Fruit fly (Drosophila melanogaster) whole organism, embryonic: ENCODE results near the gene CG43707.

ENCODE experiments used
- Bgb ChIP-seq: fragments of 200-800 bp; sonication (Bioruptor generic); IDR thresholded peaks from 2 replicates; pipeline ENCODE4 v1.3.6; 2022; ENCODE audit warnings: missing biosample characterization, missing genetic modification characterization; ENCODE audit not compliant: partially characterized antibody
- Bteb2 ChIP-seq: fragments of 200-800 bp; sonication (Bioruptor generic); optimal IDR thresholded peaks from 2 replicates; lab custom pipeline; 2016; ENCODE audit warnings: missing biosample characterization, missing genetic modification characterization
- CG10147 ChIP-seq: fragments of 200-800 bp; sonication (Bioruptor generic); optimal IDR thresholded peaks from 2 replicates; lab custom pipeline; 2019; ENCODE audit warnings: missing biosample characterization, mild to moderate bottlenecking, missing genetic modification characterization, moderate library complexity
- CG10462 ChIP-seq: fragments of 200-800 bp; sonication (Bioruptor generic); optimal IDR thresholded peaks from 2 replicates; lab custom pipeline; 2016; ENCODE audit warnings: missing biosample characterization, missing genetic modification characterization
- CG12155 ChIP-seq: fragments of 200-800 bp; sonication (Bioruptor generic); optimal IDR thresholded peaks from 3 replicates; lab custom pipeline; 2016; ENCODE audit warnings: missing biosample characterization, missing genetic modification characterization
- CG13424 ChIP-seq: fragments of 200-800 bp; sonication (Bioruptor generic); optimal IDR thresholded peaks from 2 replicates; lab custom pipeline; 2019; ENCODE audit warnings: missing biosample characterization, mild to moderate bottlenecking, missing genetic modification characterization, moderate library complexity
- CG14710 ChIP-seq: fragments of 200-800 bp; sonication (Bioruptor generic); optimal IDR thresholded peaks from 3 replicates; lab custom pipeline; 2019; ENCODE audit warnings: missing biosample characterization, mild to moderate bottlenecking, missing genetic modification characterization, moderate library complexity
- CG17912 ChIP-seq: fragments of 200-800 bp; sonication (Bioruptor generic); optimal IDR thresholded peaks from 2 replicates; lab custom pipeline; 2018; ENCODE audit warnings: missing biosample characterization, mild to moderate bottlenecking, missing genetic modification characterization
- CG18011 ChIP-seq: fragments of 200-800 bp; sonication (Bioruptor generic); optimal IDR thresholded peaks from 2 replicates; lab custom pipeline; 2017; ENCODE audit warnings: missing biosample characterization, missing genetic modification characterization, mild to moderate bottlenecking, moderate library complexity, missing genotype
- CG18599 ChIP-seq: fragments of 200-800 bp; sonication (Bioruptor generic); optimal IDR thresholded peaks from 3 replicates; lab custom pipeline; 2017; ENCODE audit warnings: missing biosample characterization, missing genetic modification characterization, mild to moderate bottlenecking, moderate library complexity, missing genetic modification reagents
- CG30403 ChIP-seq: fragments of 200-800 bp; sonication (Bioruptor generic); optimal IDR thresholded peaks from 3 replicates; lab custom pipeline; 2016; ENCODE audit warnings: missing biosample characterization, missing genetic modification characterization
- CG33213 ChIP-seq: fragments of 200-800 bp; sonication (Bioruptor generic); optimal IDR thresholded peaks from 3 replicates; lab custom pipeline; 2016; ENCODE audit warnings: missing biosample characterization, missing genetic modification characterization
- CG3838 ChIP-seq: fragments of 200-800 bp; sonication (Bioruptor generic); optimal IDR thresholded peaks from 3 replicates; lab custom pipeline; 2016; ENCODE audit warnings: missing biosample characterization, missing genetic modification characterization
- CG3847 ChIP-seq: fragments of 200-800 bp; sonication (Bioruptor generic); IDR thresholded peaks from 2 replicates; pipeline ENCODE4 v1.3.6; 2022; ENCODE audit warnings: missing biosample characterization, missing genetic modification characterization
- CG7745 ChIP-seq: fragments of 200-800 bp; sonication (Bioruptor generic); optimal IDR thresholded peaks from 2 replicates; lab custom pipeline; 2018; ENCODE audit warnings: missing biosample characterization, mild to moderate bottlenecking, missing genetic modification characterization, moderate library complexity
- CG7963 ChIP-seq: fragments of 200-800 bp; sonication (Bioruptor generic); IDR thresholded peaks from 3 replicates; pipeline ENCODE4 v1.3.6; 2022; ENCODE audit warnings: missing biosample characterization, missing genetic modification characterization; ENCODE audit not compliant: partially characterized antibody
- CG8290 ChIP-seq, 3 experiments: fragments of 200-800 bp; sonication (Bioruptor generic); optimal IDR thresholded peaks; 2 replicates each; lab custom pipeline; 2016 to 2019; ENCODE audit warnings: missing biosample characterization in 3 of 3, missing genetic modification characterization in 3 of 3, mild to moderate bottlenecking in 2 of 3, moderate library complexity in 1 of 3
- CG8944 ChIP-seq: fragments of 200-800 bp; sonication (Bioruptor generic); optimal IDR thresholded peaks from 3 replicates; lab custom pipeline; 2016; ENCODE audit warnings: missing biosample characterization, missing genetic modification characterization
- CG9437 ChIP-seq: fragments of 200-800 bp; sonication (Bioruptor generic); optimal IDR thresholded peaks from 2 replicates; lab custom pipeline; 2018; ENCODE audit warnings: missing biosample characterization, mild to moderate bottlenecking, missing genetic modification characterization
- Dek ChIP-seq: fragments of 200-800 bp; sonication (Bioruptor generic); optimal IDR thresholded peaks from 3 replicates; lab custom pipeline; 2019; ENCODE audit warnings: missing biosample characterization, mild to moderate bottlenecking, missing genetic modification characterization, moderate library complexity
- HLH4C ChIP-seq: fragments of 200-800 bp; sonication (Bioruptor generic); IDR thresholded peaks from 3 replicates; pipeline ENCODE4 v1.3.6; 2022; ENCODE audit warnings: missing biosample characterization, missing genetic modification characterization; ENCODE audit not compliant: partially characterized antibody
- HLHmδ ChIP-seq: fragments of 200-800 bp; sonication (Bioruptor generic); optimal IDR thresholded peaks from 2 replicates; lab custom pipeline; 2018; ENCODE audit warnings: missing biosample characterization, mild to moderate bottlenecking, missing genetic modification characterization, moderate library complexity
- Hey ChIP-seq: fragments of 200-800 bp; sonication (Bioruptor generic); optimal IDR thresholded peaks from 3 replicates; lab custom pipeline; 2018; ENCODE audit warnings: missing biosample characterization, mild to moderate bottlenecking, missing genetic modification characterization
- Jarid2 ChIP-seq: fragments of 200-800 bp; sonication (Bioruptor generic); optimal IDR thresholded peaks from 3 replicates; lab custom pipeline; 2017; ENCODE audit warnings: mild to moderate bottlenecking, missing biosample characterization, missing genetic modification reagents, missing genetic modification characterization
- Meics ChIP-seq: fragments of 200-800 bp; sonication (Bioruptor generic); optimal IDR thresholded peaks from 2 replicates; lab custom pipeline; 2017; ENCODE audit warnings: missing biosample characterization, mild to moderate bottlenecking, missing genetic modification characterization
- Neu2 ChIP-seq: fragments of 200-800 bp; sonication (Bioruptor generic); optimal IDR thresholded peaks from 3 replicates; lab custom pipeline; 2016; ENCODE audit warnings: missing biosample characterization, missing genetic modification characterization, borderline replicate concordance
- Nf-YC ChIP-seq: fragments of 200-800 bp; optimal IDR thresholded peaks from 3 replicates; lab custom pipeline; 2019; ENCODE audit warnings: missing biosample characterization, mild to moderate bottlenecking, missing genetic modification characterization, moderate library complexity
- PHDP ChIP-seq: fragments of 200-800 bp; sonication (Bioruptor generic); optimal IDR thresholded peaks from 3 replicates; lab custom pipeline; 2018; ENCODE audit warnings: missing biosample characterization, mild to moderate bottlenecking, missing genetic modification characterization, moderate library complexity
- Ptx1 ChIP-seq: fragments of 200-800 bp; sonication (Bioruptor generic); IDR thresholded peaks from 2 replicates; pipeline ENCODE4 v1.3.6; 2022; ENCODE audit warnings: missing biosample characterization, missing genetic modification characterization
- YL-1 ChIP-seq: fragments of 200-800 bp; sonication (Bioruptor generic); optimal IDR thresholded peaks from 3 replicates; lab custom pipeline; 2017; ENCODE audit warnings: missing biosample characterization, mild to moderate bottlenecking, missing genetic modification characterization
- bcd ChIP-seq: fragments of 200-800 bp; sonication (Bioruptor generic); optimal IDR thresholded peaks from 2 replicates; lab custom pipeline; 2017; ENCODE audit warnings: missing biosample characterization, mild to moderate bottlenecking, missing genetic modification characterization
- btn ChIP-seq: fragments of 200-800 bp; sonication (Bioruptor generic); optimal IDR thresholded peaks from 2 replicates; lab custom pipeline; 2016; ENCODE audit warnings: missing biosample characterization, missing genetic modification characterization
- chif ChIP-seq, 2 experiments: fragments of 200-800 bp; sonication (Bioruptor generic); optimal IDR thresholded peaks; 3 replicates each; lab custom pipeline; 2016; ENCODE audit warnings: missing biosample characterization in 2 of 2, missing genetic modification characterization in 2 of 2
- dm ChIP-seq: fragments of 200-800 bp; sonication (Bioruptor generic); optimal IDR thresholded peaks from 3 replicates; lab custom pipeline; 2016; ENCODE audit warnings: missing biosample characterization, missing genetic modification characterization
- eyg ChIP-seq: fragments of 200-800 bp; sonication (Bioruptor generic); optimal IDR thresholded peaks from 3 replicates; lab custom pipeline; 2016; ENCODE audit warnings: missing biosample characterization, missing genetic modification characterization
- gce ChIP-seq: fragments of 200-800 bp; sonication (Bioruptor generic); IDR thresholded peaks from 3 replicates; pipeline ENCODE4 v1.3.6; 2022; ENCODE audit warnings: missing biosample characterization, missing genetic modification characterization
- gfzf ChIP-seq: fragments of 200-800 bp; sonication (Bioruptor generic); optimal IDR thresholded peaks from 2 replicates; lab custom pipeline; 2016; ENCODE audit warnings: missing biosample characterization, mild to moderate bottlenecking, missing genetic modification characterization, moderate library complexity
- gsb ChIP-seq: fragments of 200-800 bp; sonication (Bioruptor generic); IDR thresholded peaks from 2 replicates; pipeline ENCODE4 v1.3.6; 2022; ENCODE audit warnings: missing biosample characterization, missing genetic modification characterization
- insv ChIP-seq, 2 experiments: fragments of 200-800 bp; sonication (Bioruptor generic); optimal IDR thresholded peaks; 3 replicates each; lab custom pipeline; 2016 to 2018; ENCODE audit warnings: missing biosample characterization in 2 of 2, missing genetic modification characterization in 2 of 2
- inv ChIP-seq: fragments of 200-800 bp; sonication (Bioruptor generic); IDR thresholded peaks from 2 replicates; pipeline ENCODE4 v1.3.6; 2022; ENCODE audit warnings: missing biosample characterization, missing genetic modification characterization; ENCODE audit not compliant: partially characterized antibody
- kah ChIP-seq: fragments of 200-800 bp; sonication (Bioruptor generic); optimal IDR thresholded peaks from 2 replicates; lab custom pipeline; 2018; ENCODE audit warnings: missing biosample characterization, mild to moderate bottlenecking, missing genetic modification characterization
- kay ChIP-seq: fragments of 200-800 bp; sonication (Bioruptor generic); optimal IDR thresholded peaks from 2 replicates; lab custom pipeline; 2016; ENCODE audit warnings: missing biosample characterization, missing genetic modification characterization
- lilli ChIP-seq: fragments of 200-800 bp; sonication (Bioruptor generic); optimal IDR thresholded peaks from 3 replicates; lab custom pipeline; 2016; ENCODE audit warnings: missing biosample characterization, missing genetic modification characterization
- nom ChIP-seq: fragments of 200-800 bp; sonication (Bioruptor generic); optimal IDR thresholded peaks from 2 replicates; lab custom pipeline; 2017; ENCODE audit warnings: missing biosample characterization, missing genetic modification characterization, mild to moderate bottlenecking, moderate library complexity, missing genetic modification reagents
- odd ChIP-seq: fragments of 200-800 bp; sonication (Bioruptor generic); optimal IDR thresholded peaks from 2 replicates; lab custom pipeline; 2017; ENCODE audit warnings: missing biosample characterization, mild to moderate bottlenecking, missing genetic modification characterization
- onecut ChIP-seq: fragments of 200-800 bp; sonication (Bioruptor generic); IDR thresholded peaks from 2 replicates; pipeline ENCODE4 v1.3.6; 2022; ENCODE audit warnings: missing biosample characterization, missing genetic modification characterization
- psq ChIP-seq: fragments of 200-800 bp; sonication (Bioruptor generic); optimal IDR thresholded peaks from 2 replicates; lab custom pipeline; 2017; ENCODE audit warnings: missing biosample characterization, missing genetic modification characterization
- repo ChIP-seq: fragments of 200-800 bp; sonication (Bioruptor generic); optimal IDR thresholded peaks from 2 replicates; lab custom pipeline; 2016; ENCODE audit warnings: missing biosample characterization, missing genetic modification characterization
- row ChIP-seq: fragments of 200-800 bp; sonication (Bioruptor generic); IDR thresholded peaks from 3 replicates; pipeline ENCODE4 v1.3.6; 2022; ENCODE audit warnings: missing biosample characterization, missing genetic modification characterization
- zfh2 ChIP-seq: fragments of 200-800 bp; sonication (Bioruptor generic); optimal IDR thresholded peaks from 2 replicates; lab custom pipeline; 2016; ENCODE audit warnings: missing biosample characterization, missing genetic modification characterization

Gene CG43707

dm6 chr2L:3786246-3786645 lies 29.2 kb downstream of the CG43707 start (continued):
- TF ChIP-seq btn (GFP tag; lab: Kevin White, UChicago), result no peak
- no peak for TF ChIP-seq HLH4C (GFP tag; lab: Robert Waterston, UW)
- 0 out of 2 replicates have a peak, but pooled peaks have one; percentile 48 for TF ChIP-seq gsb (GFP tag; lab: Robert Waterston, UW)
- TF ChIP-seq insv (GFP tag; optimal IDR thresholded peaks at IDR 0.05; lab: Kevin White, UChicago), result peak in 1 of 2 experiments; percentile 40
- no peak for TF ChIP-seq kah (GFP tag; lab: Kevin White, UChicago)
- TF ChIP-seq onecut (GFP tag; lab: Robert Waterston, UW), result peak; percentile 85
- no peak for TF ChIP-seq YL-1 (GFP tag; lab: Kevin White, UChicago)
- TF ChIP-seq chif (GFP tag; optimal IDR thresholded peaks at IDR 0.05; lab: Kevin White, UChicago), result peak; percentile 74 to 84
- peak; percentile 77 for TF ChIP-seq Dek (tag; lab: Kevin White, UChicago)
- peak; percentile 80 for TF ChIP-seq lilli (GFP tag; lab: Kevin White, UChicago)
- TF ChIP-seq CG14710 (tag; lab: Kevin White, UChicago), result no peak
- TF ChIP-seq CG3838, result no peak
- peak; percentile 29 for TF ChIP-seq CG18599 (GFP tag; lab: Kevin White, UChicago)
- TF ChIP-seq CG10147 (GFP tag; lab: Kevin White, UChicago), result no peak
- peak; percentile 52 for TF ChIP-seq dm (GFP tag; lab: Kevin White, UChicago)
- peak; percentile 60 for TF ChIP-seq Meics (GFP tag; lab: Kevin White, UChicago)
- TF ChIP-seq CG8944 (GFP tag; lab: Kevin White, UChicago), result peak; percentile 81
- TF ChIP-seq CG3847 (GFP tag; lab: Robert Waterston, UW), result peak; percentile 74
- TF ChIP-seq CG17912 (GFP tag; lab: Kevin White, UChicago), result peak; percentile 89
- TF ChIP-seq repo, result peak; percentile 10
- TF ChIP-seq inv (GFP tag; lab: Robert Waterston, UW), result no peak
- TF ChIP-seq Nf-YC (tag; lab: Kevin White, UChicago), result peak; percentile 37
- no peak for TF ChIP-seq CG7745 (tag; lab: Kevin White, UChicago)
- TF ChIP-seq CG30403 (GFP tag; lab: Kevin White, UChicago), result peak; percentile 82
- TF ChIP-seq CG33213, result peak; percentile 61
- peak; percentile 31 for TF ChIP-seq zfh2 (GFP tag; lab: Kevin White, UChicago)
- no peak for TF ChIP-seq Hey (tag; lab: Kevin White, UChicago)
- TF ChIP-seq HLHmδ, result peak; percentile 74
- TF ChIP-seq CG10462 (GFP tag; lab: Kevin White, UChicago), result peak; percentile 56
- TF ChIP-seq Jarid2 (GFP tag; lab: Kevin White, UChicago), result peak; percentile 20
- peak; percentile 83 for TF ChIP-seq CG8290 (GFP tag; optimal IDR thresholded peaks at IDR 0.05; lab: Kevin White, UChicago)
- TF ChIP-seq CG8290 (tag; optimal IDR thresholded peaks at IDR 0.05; lab: Kevin White, UChicago), result peak; percentile 28 to 82
- peak; percentile 30 for TF ChIP-seq odd (GFP tag; lab: Kevin White, UChicago)
- TF ChIP-seq CG18011 (GFP tag; lab: Kevin White, UChicago), result no peak
- peak; percentile 25 for TF ChIP-seq psq (GFP tag; lab: Kevin White, UChicago)
- TF ChIP-seq CG12155 (GFP tag; lab: Kevin White, UChicago), result peak; percentile 43
- no peak for TF ChIP-seq gfzf (GFP tag; lab: Kevin White, UChicago)
- TF ChIP-seq PHDP (tag; lab: Kevin White, UChicago), result peak; percentile 72
- TF ChIP-seq nom (GFP tag; lab: Kevin White, UChicago), result no peak
- no peak for TF ChIP-seq Neu2 (GFP tag; lab: Kevin White, UChicago)
- peak; percentile 60 for TF ChIP-seq bcd
- peak; percentile 52 for TF ChIP-seq row
- peak; percentile 37 for TF ChIP-seq CG9437 (GFP tag; lab: Kevin White, UChicago)
- no peak for TF ChIP-seq Bteb2 (GFP tag; lab: Kevin White, UChicago)
- no peak; the same call in 1 of the 2 replicates for TF ChIP-seq Bgb (GFP tag; lab: Robert Waterston, UW)
- TF ChIP-seq eyg, result no peak
- TF ChIP-seq CG7963, result no peak
- TF ChIP-seq Ptx1 (GFP tag; lab: Robert Waterston, UW), result peak; percentile 91
- TF ChIP-seq CG13424 (tag; lab: Kevin White, UChicago), result peak; percentile 47
- TF ChIP-seq gce (GFP tag; lab: Robert Waterston, UW), result peak; percentile 77
- peak; percentile 41 for TF ChIP-seq kay (GFP tag; lab: Kevin White, UChicago)
